Worm (Caenorhabditis elegans) whole organism, late embryonic: ENCODE measurements around the gene ges-1.

Experiments
- F13H6.1 ChIP-seq: sonication (generic microtip); optimal IDR thresholded peaks from 2 replicates; lab custom pipeline; 2016; ENCODE audit warnings: missing genetic modification characterization, missing compliant biosample characterization
- ceh-14 ChIP-seq: sonication (generic microtip); optimal IDR thresholded peaks from 2 replicates; lab custom pipeline; 2016; ENCODE audit warnings: missing genotype, missing genetic modification characterization, missing compliant biosample characterization
- ceh-18 ChIP-seq: sonication (generic microtip); optimal IDR thresholded peaks from 2 replicates; lab custom pipeline; 2016; ENCODE audit warnings: missing genetic modification characterization, missing compliant biosample characterization
- ceh-19 ChIP-seq: fragments of 200-800 bp; sonication (Bioruptor generic); optimal IDR thresholded peaks from 2 replicates; lab custom pipeline; 2018; ENCODE audit warnings: mild to moderate bottlenecking, missing genetic modification characterization, missing compliant biosample characterization
- ceh-2 ChIP-seq: sonication (generic microtip); optimal IDR thresholded peaks from 2 replicates; lab custom pipeline; 2016; ENCODE audit warnings: missing genotype, missing genetic modification characterization, missing compliant biosample characterization
- ceh-24 ChIP-seq: sonication (generic microtip); optimal IDR thresholded peaks from 2 replicates; lab custom pipeline; 2016; ENCODE audit warnings: mild to moderate bottlenecking, missing genetic modification characterization, missing compliant biosample characterization
- ceh-31 ChIP-seq: sonication (generic microtip); optimal IDR thresholded peaks from 2 replicates; lab custom pipeline; 2016; ENCODE audit warnings: missing genetic modification characterization, missing compliant biosample characterization
- che-1 ChIP-seq: sonication (generic microtip); optimal IDR thresholded peaks from 2 replicates; lab custom pipeline; 2016; ENCODE audit warnings: mild to moderate bottlenecking, missing genetic modification characterization, missing compliant biosample characterization
- dve-1 ChIP-seq: sonication (generic microtip); optimal IDR thresholded peaks from 2 replicates; lab custom pipeline; 2017; ENCODE audit warnings: antibody characterized with exemption, mild to moderate bottlenecking, missing genetic modification characterization, missing compliant biosample characterization
- elt-2 ChIP-seq: sonication (generic microtip); optimal IDR thresholded peaks from 2 replicates; lab custom pipeline; 2016; ENCODE audit warnings: missing genetic modification reagents, missing genetic modification characterization, missing compliant biosample characterization
- elt-4 ChIP-seq: sonication (generic microtip); optimal IDR thresholded peaks from 2 replicates; lab custom pipeline; 2016; ENCODE audit warnings: missing genetic modification characterization, missing compliant biosample characterization
- ets-4 ChIP-seq: sonication (generic microtip); optimal IDR thresholded peaks from 2 replicates; lab custom pipeline; 2016; ENCODE audit warnings: missing genetic modification characterization, missing compliant biosample characterization
- eyg-1 ChIP-seq: sonication (generic microtip); optimal IDR thresholded peaks from 2 replicates; lab custom pipeline; 2016; ENCODE audit warnings: missing genotype, missing genetic modification characterization, missing compliant biosample characterization
- fax-1 ChIP-seq: sonication (generic microtip); optimal IDR thresholded peaks from 2 replicates; lab custom pipeline; 2016; ENCODE audit warnings: missing genotype, missing genetic modification characterization, missing compliant biosample characterization
- gmeb-2 ChIP-seq: sonication (generic microtip); optimal IDR thresholded peaks from 2 replicates; lab custom pipeline; 2016; ENCODE audit warnings: missing genetic modification characterization, inconsistent platforms, missing compliant biosample characterization
- hlh-13 ChIP-seq: fragments of 200-800 bp; sonication (Bioruptor generic); optimal IDR thresholded peaks from 2 replicates; lab custom pipeline; 2018; ENCODE audit warnings: mild to moderate bottlenecking, missing genetic modification characterization, missing compliant biosample characterization
- hlh-15 ChIP-seq: sonication (generic microtip); optimal IDR thresholded peaks from 2 replicates; lab custom pipeline; 2016; ENCODE audit warnings: missing genetic modification characterization, missing compliant biosample characterization
- madf-2 ChIP-seq: sonication (generic microtip); optimal IDR thresholded peaks from 2 replicates; lab custom pipeline; 2017; ENCODE audit warnings: missing genetic modification characterization, missing compliant biosample characterization
- mec-3 ChIP-seq: sonication (generic microtip); optimal IDR thresholded peaks from 2 replicates; lab custom pipeline; 2016; ENCODE audit warnings: borderline replicate concordance, missing genetic modification characterization, missing compliant biosample characterization
- odd-2 ChIP-seq: sonication (generic microtip); optimal IDR thresholded peaks from 2 replicates; lab custom pipeline; 2017; ENCODE audit warnings: antibody characterized with exemption, mild to moderate bottlenecking, missing genetic modification characterization, missing compliant biosample characterization
- pha-2 ChIP-seq: sonication (generic microtip); optimal IDR thresholded peaks from 2 replicates; lab custom pipeline; 2017; ENCODE audit warnings: mild to moderate bottlenecking, missing genetic modification characterization, missing compliant biosample characterization
- pqm-1 ChIP-seq: sonication (generic microtip); optimal IDR thresholded peaks from 2 replicates; lab custom pipeline; 2016; ENCODE audit warnings: missing genetic modification characterization, missing compliant biosample characterization
- ref-2 ChIP-seq: sonication (generic microtip); optimal IDR thresholded peaks from 2 replicates; lab custom pipeline; 2016; ENCODE audit warnings: missing genetic modification characterization, missing compliant biosample characterization
- tbx-7 ChIP-seq: sonication (generic microtip); optimal IDR thresholded peaks from 2 replicates; lab custom pipeline; 2016; ENCODE audit warnings: missing genotype, missing genetic modification characterization, missing compliant biosample characterization
- unc-3 ChIP-seq, 2 experiments: fragments of 200-800 bp in 1 of 2; sonication (Bioruptor generic) in 1 of 2; sonication (generic microtip) in 1 of 2; conservative IDR thresholded peaks in 1 of 2; optimal IDR thresholded peaks in 1 of 2; 2 replicates each; pipeline versions ENCODE4 v1.3.6 to Lab custom; 2016 to 2022; ENCODE audit warnings: missing compliant biosample characterization in 2 of 2, missing genetic modification characterization in 2 of 2, missing genetic modification reagents in 1 of 2
- unc-42 ChIP-seq: sonication (generic microtip); optimal IDR thresholded peaks from 2 replicates; lab custom pipeline; 2016; ENCODE audit warnings: missing genotype, missing genetic modification characterization, missing compliant biosample characterization
- unc-55 ChIP-seq: sonication (generic microtip); optimal IDR thresholded peaks from 2 replicates; lab custom pipeline; 2017; ENCODE audit warnings: missing biosample characterization, missing genetic modification reagents, missing genetic modification characterization

Gene ges-1

DNA sequence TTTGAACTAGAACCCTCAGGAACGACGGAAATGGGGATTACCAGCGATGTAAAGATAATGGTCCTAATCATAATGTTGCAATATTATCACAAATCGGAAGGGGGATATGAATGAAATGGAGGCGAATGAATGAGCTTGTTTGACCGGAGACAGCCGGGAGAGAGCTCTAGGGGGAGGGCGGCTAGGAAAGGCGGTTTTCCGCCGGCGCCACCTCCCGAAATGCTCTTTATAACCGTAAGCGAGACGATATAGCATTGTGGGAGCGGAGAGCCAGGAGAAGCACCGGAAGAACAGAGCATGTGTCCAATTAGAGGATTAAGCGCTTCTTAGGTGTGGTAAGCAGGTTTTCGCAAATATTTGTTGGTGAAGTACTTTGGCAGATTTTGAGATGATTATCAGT is 6.3 kb downstream of the ges-1 start, which contains the start of gene R12A1.3:
TSS of gene R12A1.3 (minus strand) at position 200 of the 400 bp plus-strand sequence.
- TF ChIP-seq mec-3 (tag; lab: Kevin White, UChicago): peak; percentile 52
- TF ChIP-seq elt-2 (tag; lab: Kevin White, UChicago): no peak

DNA sequence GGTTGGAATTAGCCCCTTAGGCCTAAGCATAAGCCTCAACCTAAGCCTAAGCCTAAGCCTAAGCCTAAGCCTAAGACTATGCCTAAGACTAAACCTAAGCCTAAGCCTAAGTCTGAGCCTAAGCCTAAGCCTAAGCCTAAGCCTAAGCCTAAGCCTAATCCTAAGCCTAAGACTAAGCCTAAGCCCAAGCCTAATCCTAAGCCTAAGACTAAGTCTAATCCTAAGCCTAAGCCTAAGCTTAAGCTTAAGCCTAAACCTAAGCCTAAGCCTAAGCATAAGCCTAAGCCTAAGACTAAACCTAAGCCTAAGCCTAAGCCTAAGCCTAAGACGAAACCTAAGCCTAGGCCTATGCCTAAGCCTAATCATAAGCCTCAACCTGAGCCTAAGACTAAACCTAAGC is 8.6 kb downstream of the ges-1 start:
- TF ChIP-seq dve-1 (peak; percentile 79), eyg-1 (tag; lab: Kevin White, UChicago) (no peak), madf-2 (tag; lab: Kevin White, UChicago) (no peak), ets-4 (tag; lab: Kevin White, UChicago) (no peak), ceh-24 (no peak), hlh-13 (GFP tag; lab: Kevin White, UChicago) (no peak)
- TF ChIP-seq, all 69 proteins: peak for 1

DNA sequence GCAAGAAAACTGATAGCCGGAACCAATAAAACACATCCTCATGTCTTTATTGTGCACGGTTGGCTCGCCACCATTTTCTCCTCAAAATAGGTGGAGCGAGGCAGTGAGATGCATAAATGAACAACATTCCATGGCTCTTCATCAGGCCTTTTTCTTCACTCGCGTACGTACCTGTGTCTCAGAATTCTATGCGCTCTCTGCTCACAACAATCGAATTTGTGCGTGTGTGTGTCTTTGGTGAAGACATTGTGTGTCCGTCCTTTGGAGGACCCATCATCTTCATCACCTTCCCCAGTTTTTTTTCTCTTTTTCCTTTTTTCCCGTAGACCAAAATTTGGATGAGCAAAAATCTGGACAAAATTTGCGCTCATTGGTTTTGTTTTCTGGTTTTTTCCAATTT is 9.7 kb downstream of the ges-1 start:
- no peak for TF ChIP-seq hlh-15 (tag; lab: Kevin White, UChicago)
- no peak for TF ChIP-seq pqm-1
- peak; percentile 29 for TF ChIP-seq unc-42
- no peak for TF ChIP-seq gmeb-2 (tag; lab: Kevin White, UChicago)

DNA sequence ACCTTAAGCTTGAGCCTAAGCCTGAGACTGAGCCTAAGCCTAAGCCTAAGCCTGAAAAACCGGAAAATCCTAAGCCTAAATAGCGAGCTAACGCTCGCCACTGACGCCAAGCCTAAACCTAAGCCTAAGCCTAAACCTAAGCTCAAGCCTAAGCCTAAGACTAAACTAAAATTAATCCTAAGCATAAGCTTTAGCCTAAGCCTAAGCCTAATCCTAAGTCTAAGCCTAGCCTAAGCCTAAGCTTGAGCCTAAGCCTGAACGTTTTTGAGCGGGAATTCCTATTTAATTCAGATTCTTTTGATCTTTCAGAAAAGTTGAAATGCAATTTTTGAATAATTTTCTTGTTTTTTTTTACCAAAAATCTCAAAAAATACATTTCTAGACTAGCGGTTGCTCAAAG is 15.8 kb downstream of the ges-1 start:
- peak; percentile 62 for TF ChIP-seq dve-1
- no peak for TF ChIP-seq ceh-19 (GFP tag; lab: Kevin White, UChicago)
- no peak for TF ChIP-seq pha-2 (tag; lab: Kevin White, UChicago)

DNA sequence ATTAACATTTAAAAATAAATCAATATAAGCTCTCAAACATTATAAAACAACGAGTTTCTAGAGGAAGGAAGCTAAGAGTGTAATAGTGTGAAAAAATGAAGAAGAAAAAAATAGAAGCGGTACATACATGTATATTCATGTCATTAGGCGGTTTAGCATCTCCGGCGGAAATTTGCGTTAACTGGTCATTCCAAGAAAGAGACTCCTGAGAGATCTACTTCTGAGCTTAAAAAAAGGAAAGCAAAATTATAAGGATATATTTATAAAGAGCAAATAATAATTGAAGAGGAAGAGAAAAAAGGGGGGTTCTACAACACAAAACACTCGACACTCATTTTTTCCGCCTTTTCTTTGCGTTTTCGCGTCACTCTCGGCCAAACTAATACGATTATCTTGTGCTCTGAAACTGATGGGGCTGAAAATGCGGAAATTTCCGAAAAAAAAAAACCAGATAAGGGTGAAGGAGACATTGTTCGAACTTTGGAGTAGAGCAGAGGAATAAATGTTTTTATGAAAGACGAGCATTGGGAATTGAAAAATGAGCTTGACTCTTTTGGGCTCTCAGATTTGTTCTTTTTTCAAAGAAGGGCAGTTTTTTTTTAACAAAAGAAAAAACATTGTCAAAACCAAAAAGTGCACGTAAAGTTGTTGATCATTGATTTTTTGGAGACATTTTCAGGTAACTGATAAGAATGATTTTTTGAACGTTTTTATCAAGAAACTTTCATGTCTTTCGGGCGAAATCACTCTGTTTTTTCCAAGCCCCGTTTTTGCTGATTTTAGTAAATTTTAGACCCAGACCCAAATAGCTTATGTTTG is 17.1 kb downstream of the ges-1 start:
- TF ChIP-seq elt-4 (tag; lab: Kevin White, UChicago): no peak

DNA sequence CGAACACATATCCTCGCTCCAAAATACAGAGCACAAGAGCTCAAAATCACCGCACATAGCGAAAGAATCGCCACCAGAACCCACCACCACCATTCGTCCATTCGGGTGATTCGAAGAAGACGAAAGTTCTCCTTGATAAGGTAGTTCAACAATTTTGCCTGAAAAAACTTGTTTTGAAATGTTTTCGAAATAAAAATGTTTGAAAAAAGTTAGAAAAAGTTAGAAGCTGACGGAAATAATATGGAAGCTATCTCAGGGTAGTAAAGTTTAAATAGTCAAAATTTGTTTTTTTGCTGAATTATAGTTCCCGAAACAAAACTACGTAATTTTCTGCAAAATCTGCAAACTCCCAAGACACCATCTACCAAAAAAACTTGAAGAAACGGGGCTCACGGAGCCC is 20.5 kb downstream of the ges-1 start, which contains the start of gene snt-5:
TSS of gene snt-5 (minus strand) at position 101 of the 400 bp plus-strand sequence.
- TF ChIP-seq eyg-1 (tag; lab: Kevin White, UChicago) (no peak), unc-55 (GFP tag; lab: Kevin White, UChicago) (no peak), ceh-18 (tag; lab: Kevin White, UChicago) (no peak), fax-1 (tag; lab: Kevin White, UChicago) (no peak), pqm-1 (no peak), ets-4 (tag; lab: Kevin White, UChicago) (no peak), ref-2 (no peak)

DNA sequence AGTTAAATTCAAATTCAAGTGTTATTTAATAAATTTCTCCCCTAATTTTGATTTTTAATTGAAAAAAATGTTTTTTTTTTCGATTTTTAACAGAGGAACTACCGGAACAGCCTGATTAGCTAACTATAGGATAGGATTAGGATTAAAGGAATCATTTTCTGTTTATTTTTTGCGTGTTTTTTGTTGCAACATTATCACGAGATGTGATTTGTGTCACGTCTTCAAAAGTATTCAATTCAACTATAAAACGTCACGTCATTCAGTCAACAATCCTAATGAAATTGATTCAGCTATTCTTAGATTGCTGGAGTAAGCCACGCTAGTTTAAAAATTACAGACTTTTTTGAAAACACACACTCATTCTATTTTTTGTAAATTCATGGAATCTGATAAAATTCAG is 21.2 kb downstream of the ges-1 start:
- TF ChIP-seq che-1 (tag; lab: Kevin White, UChicago): no peak
- TF ChIP-seq odd-2 (tag; lab: Kevin White, UChicago): no peak
- no peak for TF ChIP-seq ceh-2 (tag; lab: Kevin White, UChicago)
- no peak for TF ChIP-seq ceh-31

DNA sequence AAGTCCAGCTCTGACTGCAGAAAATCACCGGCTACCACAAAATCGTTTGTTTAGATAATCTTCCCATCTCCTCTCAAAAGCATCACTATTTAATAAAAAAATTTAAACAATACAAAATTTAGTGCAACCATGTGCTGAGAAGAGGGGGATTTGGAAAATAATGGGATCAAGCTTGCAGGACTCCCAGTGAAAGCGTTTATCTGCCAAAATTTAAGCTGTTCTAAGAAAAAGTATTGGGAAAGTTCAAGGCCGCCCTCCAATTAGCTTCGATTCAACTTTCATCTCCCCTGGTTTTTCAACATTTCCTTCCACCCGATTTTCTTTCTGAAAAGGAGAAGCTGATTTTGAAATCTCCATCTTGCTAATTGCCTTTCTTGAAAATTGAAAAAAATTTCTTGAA is 23.8 kb downstream of the ges-1 start:
- TF ChIP-seq F13H6.1: no peak

DNA sequence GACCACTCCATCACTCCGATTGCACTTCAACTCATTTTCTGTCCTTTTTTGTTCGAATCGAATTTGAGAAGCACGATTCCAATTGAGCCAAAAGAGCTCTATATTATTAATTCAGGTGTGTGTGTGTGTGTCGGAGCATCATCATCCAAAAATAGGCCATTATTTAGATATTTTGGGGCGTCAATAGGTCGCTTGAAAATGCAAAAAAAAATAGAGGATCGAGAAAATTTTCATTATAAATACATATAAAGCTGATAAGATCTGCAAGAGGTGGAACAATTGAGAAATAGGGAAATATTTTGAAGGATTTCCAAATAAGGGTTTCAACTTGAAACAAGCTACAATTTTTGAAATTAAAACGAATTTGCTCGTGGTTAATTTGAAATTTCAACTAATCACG is 39.0 kb downstream of the ges-1 start, which contains the start of gene Y75B7AR.1:
TSS of gene Y75B7AR.1 (minus strand) at position 101 of the 400 bp plus-strand sequence.
- no peak for TF ChIP-seq hlh-15 (tag; lab: Kevin White, UChicago)
- no peak for TF ChIP-seq tbx-7
- no peak for TF ChIP-seq unc-3 (GFP tag; conservative IDR thresholded peaks at IDR 0.05; lab: Robert Waterston, UW)
- no peak for TF ChIP-seq unc-3 (tag; optimal IDR thresholded peaks at IDR 0.05; lab: Kevin White, UChicago)
- no peak for TF ChIP-seq ceh-14 (tag; lab: Kevin White, UChicago)
- TF ChIP-seq gmeb-2 (tag; lab: Kevin White, UChicago): no peak
- TF ChIP-seq, all 69 proteins: peak for 0
